Worm (Caenorhabditis elegans) whole organism, early embryonic: Measurements from ENCODE around the gene srx-101.

Source experiments
- ama-1 ChIP-seq: fragments of 150-350 bp; optimal IDR thresholded peaks from 2 replicates; lab custom pipeline; 2014
- ceh-13 ChIP-seq: fragments of 200-800 bp; sonication (Bioruptor generic); optimal IDR thresholded peaks from 2 replicates; lab custom pipeline; 2018; ENCODE audit warnings: mild to moderate bottlenecking, missing genetic modification characterization, missing compliant biosample characterization
- hmbx-1 ChIP-seq: sonication (generic microtip); optimal IDR thresholded peaks from 2 replicates; lab custom pipeline; 2016; ENCODE audit warnings: mild to moderate bottlenecking, missing genetic modification characterization, missing compliant biosample characterization
- sea-1 ChIP-seq: fragments of 200-800 bp; sonication (Bioruptor generic); conservative IDR thresholded peaks from 2 replicates; pipeline ENCODE4 v1.3.6; 2022; ENCODE audit warnings: missing genetic modification characterization, missing compliant biosample characterization
- tbx-37 ChIP-seq: fragments of 200-800 bp; sonication (Bioruptor generic); conservative IDR thresholded peaks from 2 replicates; pipeline ENCODE4 v1.3.6; 2022; ENCODE audit warnings: missing genetic modification reagents, missing genetic modification characterization, missing compliant biosample characterization

DNA sequence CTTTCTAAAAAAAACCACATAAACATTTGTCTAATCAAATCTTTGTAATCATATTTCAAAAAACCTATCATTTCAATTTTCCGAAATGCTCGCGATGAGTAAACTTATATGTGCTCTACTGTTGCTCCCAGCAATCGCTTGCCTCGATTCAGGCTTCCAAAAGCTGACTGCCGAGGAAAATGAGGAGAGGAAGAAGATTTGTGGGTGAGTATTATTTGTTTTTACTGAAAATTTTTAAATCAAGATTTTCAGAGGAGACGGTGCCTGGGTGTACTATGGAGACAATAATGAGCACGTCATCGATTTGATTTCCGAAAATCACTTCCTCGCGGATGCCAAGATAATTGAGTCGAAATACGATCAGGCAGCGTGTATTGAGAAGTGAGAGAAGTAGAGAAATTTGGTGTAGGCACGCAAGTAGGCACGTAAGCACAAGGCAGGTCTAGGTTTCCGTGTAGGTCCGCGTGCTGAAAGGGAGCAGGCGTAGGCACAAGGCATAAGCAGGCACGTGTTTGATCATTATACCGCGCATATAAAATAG is 33.7 kb upstream of the srx-101 start, which contains the start of gene C46E10.1:
- TF ChIP-seq ama-1 (lab: Kevin White, UChicago) (no peak), sea-1 (GFP tag; lab: Robert Waterston, UW) (no peak), ceh-13 (no peak), tbx-37 (GFP tag; lab: Robert Waterston, UW) (no peak), hmbx-1 (tag; lab: Kevin White, UChicago) (no peak)
